Worm (Caenorhabditis elegans): ENCODE results near the gene ZK1307.3.

- TF ChIP-seq hmbx-1 (tag; optimal IDR thresholded peaks at IDR 0.05), result no peak
- TF ChIP-seq hnd-1 (tag; optimal IDR thresholded peaks at IDR 0.05), result no peak
- no peak for TF ChIP-seq ama-1 (optimal IDR thresholded peaks at IDR 0.05)
- no peak for TF ChIP-seq flt-1 (GFP tag; IDR thresholded peaks at IDR 0.05)
- no peak for TF ChIP-seq ets-7 (tag; optimal IDR thresholded peaks at IDR 0.05)
- TF ChIP-seq tbx-37 (GFP tag; conservative IDR thresholded peaks at IDR 0.05), result no peak
- TF ChIP-seq hmg-4 (GFP tag; optimal IDR thresholded peaks at IDR 0.05), result no peak
- TF ChIP-seq scrt-1 (GFP tag; IDR thresholded peaks at IDR 0.05), result no peak
- TF ChIP-seq tra-4 (tag; optimal IDR thresholded peaks at IDR 0.05), result no peak
- no peak for TF ChIP-seq B0310.2 (tag; optimal IDR thresholded peaks at IDR 0.05)
- TF ChIP-seq ceh-36 (tag; optimal IDR thresholded peaks at IDR 0.05), result no peak
- no peak for TF ChIP-seq F13C5.2 (tag; optimal IDR thresholded peaks at IDR 0.05)
- TF ChIP-seq ceh-13 (GFP tag; optimal IDR thresholded peaks at IDR 0.05), result no peak
- no peak for TF ChIP-seq tbx-11 (GFP tag; IDR thresholded peaks at IDR 0.05)
Measured at ce11 chrII:9607137-9607536, 45.7 kb downstream of the ZK1307.3 start.
